Worm (Caenorhabditis elegans): ENCODE measurements around the gene srh-287.

srh-287 gene

DNA sequence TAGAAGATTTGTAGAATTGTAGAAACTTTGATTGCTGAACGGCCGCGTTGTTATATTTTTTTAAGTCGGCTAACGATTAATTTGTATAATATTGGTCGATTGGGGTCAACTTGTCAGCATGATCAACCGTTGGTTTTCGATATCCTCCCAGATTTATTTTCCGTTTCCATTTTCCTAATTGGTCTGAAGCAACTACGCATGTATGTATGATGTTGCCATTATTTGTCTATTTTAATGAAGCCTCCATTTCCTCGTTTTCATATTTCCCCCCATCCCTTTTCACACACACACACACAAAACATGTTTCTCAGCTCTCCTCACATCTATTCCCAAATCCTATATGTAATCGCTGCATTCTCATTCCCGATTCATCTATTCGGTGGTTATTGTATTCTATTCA, at the start of gene srh-287:
Gene srh-287, plus strand, starts transcription at position 301 of the 400 bp plus-strand sequence.
- no peak for TF ChIP-seq cog-1 (tag; optimal IDR thresholded peaks at IDR 0.05)
- TF ChIP-seq flt-1 (GFP tag; IDR thresholded peaks at IDR 0.05): no peak
- TF ChIP-seq tab-1 (GFP tag; IDR thresholded peaks at IDR 0.05): no peak
- no peak for TF ChIP-seq med-1 (GFP tag; optimal IDR thresholded peaks at IDR 0.05; ENCODE audit: insufficient read depth)

DNA sequence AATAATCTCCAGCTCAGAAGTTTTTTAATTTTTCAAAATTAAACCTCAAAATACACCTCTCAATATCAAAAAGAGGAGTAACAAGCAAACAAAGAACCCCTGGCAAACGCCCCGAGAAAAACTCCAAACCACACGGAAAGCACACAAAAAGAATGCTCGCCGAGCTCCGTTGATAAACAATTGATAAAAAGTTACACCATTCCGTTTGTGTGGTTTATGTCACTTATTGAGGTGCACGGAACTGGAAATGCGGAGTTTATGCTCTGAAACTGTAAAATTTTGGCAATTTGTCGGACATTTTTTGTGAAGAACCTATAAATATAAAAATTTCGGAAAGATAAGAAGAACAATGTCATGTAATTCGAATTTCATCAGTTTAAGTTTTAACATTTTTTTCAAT, 48.3 kb upstream of the srh-287 start:
- TF ChIP-seq tab-1 (GFP tag; IDR thresholded peaks at IDR 0.05) (no peak), klf-2 (GFP tag; conservative IDR thresholded peaks at IDR 0.05) (no peak), flt-1 (GFP tag; IDR thresholded peaks at IDR 0.05) (no peak), ztf-23 (GFP tag; IDR thresholded peaks at IDR 0.05) (no peak), cog-1 (tag; optimal IDR thresholded peaks at IDR 0.05) (no peak), ztf-29 (GFP tag; IDR thresholded peaks at IDR 0.05) (no peak), ref-1 (GFP tag; conservative IDR thresholded peaks at IDR 0.05) (no peak), T22C8.4 (GFP tag; IDR thresholded peaks at IDR 0.05) (no peak), med-1 (GFP tag; optimal IDR thresholded peaks at IDR 0.05; ENCODE audit: insufficient read depth) (no peak)

DNA sequence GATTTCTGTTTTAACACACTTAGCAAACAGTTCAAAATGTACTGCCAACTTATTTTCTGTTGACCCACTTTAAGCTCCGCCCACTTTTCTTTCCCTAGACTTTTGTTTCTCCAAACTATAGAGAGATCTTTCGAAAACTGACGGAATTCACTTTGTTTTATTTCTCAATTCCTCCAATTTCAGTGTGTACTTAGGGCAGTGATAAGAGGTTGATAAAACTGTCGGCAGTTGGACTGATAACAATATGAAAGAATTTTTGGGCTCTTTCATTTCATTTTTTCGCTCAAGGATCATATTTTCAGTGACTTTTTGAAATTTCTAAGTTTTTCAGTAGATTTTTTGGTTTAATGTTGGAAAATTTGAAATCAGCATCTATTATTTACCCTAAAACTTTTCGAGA, 45.6 kb upstream of the srh-287 start:
- no peak for TF ChIP-seq ref-1 (GFP tag; conservative IDR thresholded peaks at IDR 0.05)
- no peak for TF ChIP-seq ztf-23 (GFP tag; IDR thresholded peaks at IDR 0.05)
- no peak for TF ChIP-seq ztf-29 (GFP tag; IDR thresholded peaks at IDR 0.05)
- no peak for TF ChIP-seq cog-1 (tag; optimal IDR thresholded peaks at IDR 0.05)
- no peak for TF ChIP-seq med-1 (GFP tag; optimal IDR thresholded peaks at IDR 0.05; ENCODE audit: insufficient read depth)
- TF ChIP-seq T22C8.4 (GFP tag; IDR thresholded peaks at IDR 0.05): no peak
- TF ChIP-seq flt-1 (GFP tag; IDR thresholded peaks at IDR 0.05): no peak
- no peak for TF ChIP-seq tab-1 (GFP tag; IDR thresholded peaks at IDR 0.05)
- no peak for TF ChIP-seq klf-2 (GFP tag; conservative IDR thresholded peaks at IDR 0.05)

DNA sequence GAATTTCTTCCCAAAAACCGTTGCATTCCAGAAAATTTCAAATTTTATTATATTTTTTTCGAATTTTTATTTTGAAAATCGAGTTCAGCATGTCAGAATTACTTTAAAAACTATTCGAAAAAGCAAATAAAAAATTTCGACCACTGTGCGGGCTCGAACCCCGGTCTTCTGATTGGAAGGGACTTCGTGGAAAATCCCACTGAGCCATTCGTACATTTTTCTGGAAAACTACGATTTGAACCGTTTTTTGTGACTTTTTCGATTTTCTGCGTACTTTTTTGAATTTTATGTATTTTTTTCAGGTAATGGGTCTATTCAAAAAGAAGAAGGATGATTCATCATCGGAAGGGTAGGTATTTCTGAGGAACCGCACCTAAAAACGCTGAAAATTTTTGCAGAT, 45.0 kb upstream of the srh-287 start, which contains the start of gene pgp-9:
Gene pgp-9, plus strand, starts transcription at position 301 of the 400 bp plus-strand sequence.
- no peak for TF ChIP-seq med-1 (GFP tag; optimal IDR thresholded peaks at IDR 0.05; ENCODE audit: insufficient read depth)
- TF ChIP-seq klf-2 (GFP tag; conservative IDR thresholded peaks at IDR 0.05): no peak
- TF ChIP-seq ztf-23 (GFP tag; IDR thresholded peaks at IDR 0.05): no peak
- no peak for TF ChIP-seq ztf-29 (GFP tag; IDR thresholded peaks at IDR 0.05)
- no peak for TF ChIP-seq flt-1 (GFP tag; IDR thresholded peaks at IDR 0.05)
- no peak for TF ChIP-seq T22C8.4 (GFP tag; IDR thresholded peaks at IDR 0.05)
- no peak for TF ChIP-seq tab-1 (GFP tag; IDR thresholded peaks at IDR 0.05)
- no peak for TF ChIP-seq ref-1 (GFP tag; conservative IDR thresholded peaks at IDR 0.05)
- no peak for TF ChIP-seq cog-1 (tag; optimal IDR thresholded peaks at IDR 0.05)

DNA sequence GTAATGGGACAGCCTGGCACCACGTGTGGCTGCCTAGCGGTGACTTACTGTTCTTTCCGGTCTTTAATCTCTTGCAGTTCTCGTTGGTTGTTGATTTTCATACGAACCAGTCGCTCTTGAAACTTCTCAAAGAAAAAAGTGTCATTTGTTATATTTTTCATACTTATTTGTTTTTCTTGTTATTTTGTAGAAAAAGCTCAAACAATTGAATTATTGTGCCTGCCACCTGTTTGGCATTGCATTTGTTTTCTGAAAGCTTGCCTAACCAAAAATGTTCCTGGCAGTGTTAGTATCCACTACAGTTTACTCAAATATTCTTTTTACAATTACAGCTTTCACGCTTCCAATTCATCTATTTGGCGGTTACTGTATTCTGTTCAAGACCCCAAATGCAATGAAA, 35.6 kb upstream of the srh-287 start, which contains the start of the genes C47A10.16 and srh-283:
Gene C47A10.16, minus strand, starts transcription at position 101 of the 400 bp plus-strand sequence.
Gene srh-283, plus strand, starts transcription at position 272 of the 400 bp plus-strand sequence.
- TF ChIP-seq flt-1 (GFP tag; IDR thresholded peaks at IDR 0.05) (no peak), med-1 (GFP tag; optimal IDR thresholded peaks at IDR 0.05; ENCODE audit: insufficient read depth) (no peak), ref-1 (GFP tag; conservative IDR thresholded peaks at IDR 0.05) (no peak), ztf-29 (GFP tag; IDR thresholded peaks at IDR 0.05) (no peak), tab-1 (GFP tag; IDR thresholded peaks at IDR 0.05) (no peak), cog-1 (tag; optimal IDR thresholded peaks at IDR 0.05) (no peak), klf-2 (GFP tag; conservative IDR thresholded peaks at IDR 0.05) (no peak), T22C8.4 (GFP tag; IDR thresholded peaks at IDR 0.05) (no peak), ztf-23 (GFP tag; IDR thresholded peaks at IDR 0.05) (no peak)

DNA sequence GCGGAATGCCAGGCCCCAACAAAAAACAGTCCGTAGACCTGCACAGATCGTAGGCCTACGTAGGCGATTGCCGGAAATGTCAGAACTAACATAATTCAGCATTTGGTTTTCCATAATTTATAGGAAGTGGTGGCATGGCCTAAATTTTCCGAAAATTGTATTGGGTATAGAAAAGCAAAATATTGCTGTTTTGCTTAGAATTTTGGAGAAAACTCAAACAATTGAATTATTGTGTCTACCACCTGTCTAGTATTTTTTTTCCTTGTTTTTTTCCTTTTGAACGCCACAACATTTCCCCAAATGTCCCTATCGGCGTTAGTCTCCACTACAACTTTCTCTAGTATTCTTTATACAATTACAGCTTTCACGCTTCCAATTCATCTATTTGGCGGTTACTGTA, 33.4 kb upstream of the srh-287 start, which contains the start of gene srh-284:
Gene srh-284, plus strand, starts transcription at position 301 of the 400 bp plus-strand sequence.
- TF ChIP-seq ztf-23 (GFP tag; IDR thresholded peaks at IDR 0.05) (no peak), ztf-29 (GFP tag; IDR thresholded peaks at IDR 0.05) (no peak), flt-1 (GFP tag; IDR thresholded peaks at IDR 0.05) (no peak), T22C8.4 (GFP tag; IDR thresholded peaks at IDR 0.05) (no peak), cog-1 (tag; optimal IDR thresholded peaks at IDR 0.05) (no peak), ref-1 (GFP tag; conservative IDR thresholded peaks at IDR 0.05) (no peak), tab-1 (GFP tag; IDR thresholded peaks at IDR 0.05) (no peak), med-1 (GFP tag; optimal IDR thresholded peaks at IDR 0.05; ENCODE audit: insufficient read depth) (no peak), klf-2 (GFP tag; conservative IDR thresholded peaks at IDR 0.05) (no peak)

DNA sequence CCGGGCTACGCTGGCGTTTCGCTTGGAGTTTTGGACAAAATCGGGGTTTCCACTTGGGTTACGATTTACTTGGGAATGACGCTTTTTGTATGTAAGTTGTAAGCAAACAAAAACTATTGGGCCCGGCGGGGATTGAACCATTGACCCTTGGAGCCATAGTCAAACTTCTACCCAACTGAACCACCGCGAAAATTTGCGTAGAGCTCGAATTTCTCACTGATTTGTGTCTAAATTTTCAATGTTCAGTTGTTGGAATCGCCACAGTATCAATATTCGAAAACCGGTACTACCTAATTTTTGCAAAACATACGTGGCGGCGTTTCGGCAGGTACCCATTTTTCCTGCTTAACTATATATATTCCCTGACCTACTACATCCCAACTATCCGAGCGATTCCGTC, 32.9 kb upstream of the srh-287 start:
- TF ChIP-seq med-1 (GFP tag; optimal IDR thresholded peaks at IDR 0.05; ENCODE audit: insufficient read depth): no peak
- no peak for TF ChIP-seq tab-1 (GFP tag; IDR thresholded peaks at IDR 0.05)
- no peak for TF ChIP-seq flt-1 (GFP tag; IDR thresholded peaks at IDR 0.05)
- TF ChIP-seq cog-1 (tag; optimal IDR thresholded peaks at IDR 0.05): no peak
- no peak for TF ChIP-seq ref-1 (GFP tag; conservative IDR thresholded peaks at IDR 0.05)
- TF ChIP-seq ztf-29 (GFP tag; IDR thresholded peaks at IDR 0.05): no peak
- TF ChIP-seq T22C8.4 (GFP tag; IDR thresholded peaks at IDR 0.05): no peak
- no peak for TF ChIP-seq klf-2 (GFP tag; conservative IDR thresholded peaks at IDR 0.05)
- no peak for TF ChIP-seq ztf-23 (GFP tag; IDR thresholded peaks at IDR 0.05)

DNA sequence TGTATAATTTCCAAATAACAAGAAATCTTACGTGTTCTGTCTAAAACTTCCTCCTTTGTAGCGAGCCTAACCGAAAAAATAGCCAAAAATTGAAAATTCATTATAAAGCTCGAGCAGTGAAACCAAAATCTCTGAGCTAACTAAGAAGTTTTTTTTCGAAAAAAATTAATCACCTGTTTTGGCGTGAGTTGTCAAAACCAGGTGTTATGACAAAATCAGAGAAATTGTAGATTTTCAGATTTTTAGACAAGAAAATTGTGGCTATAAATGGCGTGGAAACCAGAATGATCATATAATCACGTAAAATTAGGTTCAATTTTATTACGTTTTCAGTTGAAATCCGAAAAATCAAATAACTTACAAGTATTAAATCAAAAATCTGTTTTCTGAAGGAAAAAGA, 27.5 kb upstream of the srh-287 start, which contains the start of gene sre-21:
Gene sre-21, minus strand, starts transcription at position 101 of the 400 bp plus-strand sequence.
- TF ChIP-seq T22C8.4 (GFP tag; IDR thresholded peaks at IDR 0.05) (no peak), tab-1 (GFP tag; IDR thresholded peaks at IDR 0.05) (no peak), cog-1 (tag; optimal IDR thresholded peaks at IDR 0.05) (no peak), ztf-29 (GFP tag; IDR thresholded peaks at IDR 0.05) (no peak), ztf-23 (GFP tag; IDR thresholded peaks at IDR 0.05) (no peak), ref-1 (GFP tag; conservative IDR thresholded peaks at IDR 0.05) (no peak), med-1 (GFP tag; optimal IDR thresholded peaks at IDR 0.05; ENCODE audit: insufficient read depth) (no peak), klf-2 (GFP tag; conservative IDR thresholded peaks at IDR 0.05) (no peak), flt-1 (GFP tag; IDR thresholded peaks at IDR 0.05) (no peak)

DNA sequence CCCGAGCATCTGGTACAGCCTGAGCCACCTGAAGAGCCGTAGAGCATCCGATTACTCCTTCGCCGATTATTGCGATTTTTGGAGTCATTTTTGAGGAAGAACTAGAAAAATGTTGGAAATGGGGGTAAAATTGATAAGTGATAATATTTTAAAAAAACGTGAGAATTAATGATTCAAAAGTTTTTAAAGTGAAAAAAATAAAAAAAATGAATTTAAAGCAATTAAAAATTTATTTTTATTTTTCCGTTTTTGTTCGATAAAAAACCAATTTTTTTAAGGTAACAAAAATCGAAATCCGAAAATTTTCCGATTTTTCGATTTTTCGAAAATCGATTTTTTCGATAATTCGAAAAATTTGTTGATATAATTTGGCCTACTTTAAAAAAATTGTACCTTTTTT, 23.5 kb upstream of the srh-287 start, which contains the start of gene ddo-1:
Gene ddo-1, minus strand, starts transcription at position 101 of the 400 bp plus-strand sequence.
- TF ChIP-seq ref-1 (GFP tag; conservative IDR thresholded peaks at IDR 0.05) (no peak), T22C8.4 (GFP tag; IDR thresholded peaks at IDR 0.05) (no peak), cog-1 (tag; optimal IDR thresholded peaks at IDR 0.05) (no peak), tab-1 (GFP tag; IDR thresholded peaks at IDR 0.05) (no peak), med-1 (GFP tag; optimal IDR thresholded peaks at IDR 0.05; ENCODE audit: insufficient read depth) (no peak), ztf-23 (GFP tag; IDR thresholded peaks at IDR 0.05) (no peak), ztf-29 (GFP tag; IDR thresholded peaks at IDR 0.05) (no peak), flt-1 (GFP tag; IDR thresholded peaks at IDR 0.05) (no peak), klf-2 (GFP tag; conservative IDR thresholded peaks at IDR 0.05) (no peak)

All from whole organism, midembryonic.